Fruit fly (Drosophila melanogaster): ENCODE results near the gene Gr10a.

- TF ChIP-seq gl (tag; optimal IDR thresholded peaks at IDR 0.05) (no peak), CG10348 (GFP tag; IDR thresholded peaks at IDR 0.05) (no peak), CG4496 (GFP tag; IDR thresholded peaks at IDR 0.05) (no peak), CG13204 (GFP tag; optimal IDR thresholded peaks at IDR 0.05) (no peak), CG15710 (tag; optimal IDR thresholded peaks at IDR 0.05) (no peak)
Measured at dm6 chrX:11417322-11417721, at the start of gene Gr10a, which contains the start of gene Or10a.
